Fruit fly (Drosophila melanogaster) whole organism, embryonic: ENCODE data around the gene Ccp84Ac.
A peak's percentile ranks its signal among the peaks of the same experiment; 100 is the strongest.

Source experiments
- ATbp ChIP-seq: fragments of 200-800 bp; sonication (Bioruptor generic); optimal IDR thresholded peaks from 2 replicates; lab custom pipeline; 2017; ENCODE audit warnings: missing biosample characterization, mild to moderate bottlenecking, missing genetic modification characterization, missing genetic modification reagents
- Adf1 ChIP-seq: fragments of 200-800 bp; sonication (Bioruptor generic); IDR thresholded peaks from 2 replicates; pipeline ENCODE4 v1.3.6; 2022; ENCODE audit warnings: missing biosample characterization, missing genetic modification characterization
- Antp ChIP-seq: fragments of 200-800 bp; sonication (Bioruptor generic); optimal IDR thresholded peaks from 3 replicates; lab custom pipeline; 2016; ENCODE audit warnings: missing biosample characterization, missing genetic modification characterization
- Bteb2 ChIP-seq: fragments of 200-800 bp; sonication (Bioruptor generic); optimal IDR thresholded peaks from 2 replicates; lab custom pipeline; 2016; ENCODE audit warnings: missing biosample characterization, missing genetic modification characterization
- C15 ChIP-seq: fragments of 200-800 bp; sonication (Bioruptor generic); IDR thresholded peaks from 3 replicates; pipeline ENCODE4 v1.3.6; 2022; ENCODE audit warnings: missing biosample characterization, missing genetic modification characterization
- CG10462 ChIP-seq: fragments of 200-800 bp; sonication (Bioruptor generic); optimal IDR thresholded peaks from 2 replicates; lab custom pipeline; 2016; ENCODE audit warnings: missing biosample characterization, missing genetic modification characterization
- CG10959 ChIP-seq: fragments of 200-800 bp; sonication (Bioruptor generic); IDR thresholded peaks from 2 replicates; pipeline ENCODE4 v1.3.6; 2022; ENCODE audit warnings: missing biosample characterization, missing genetic modification characterization
- CG12299 ChIP-seq: fragments of 200-800 bp; sonication (Bioruptor generic); optimal IDR thresholded peaks from 2 replicates; lab custom pipeline; 2018; ENCODE audit warnings: missing biosample characterization, mild to moderate bottlenecking, missing genetic modification characterization
- CG12659 ChIP-seq: fragments of 200-800 bp; sonication (Bioruptor generic); optimal IDR thresholded peaks from 3 replicates; lab custom pipeline; 2017; ENCODE audit warnings: mild to moderate bottlenecking, missing biosample characterization, missing genetic modification reagents, missing genetic modification characterization
- CG12942 ChIP-seq: fragments of 200-800 bp; sonication (Bioruptor generic); optimal IDR thresholded peaks from 3 replicates; lab custom pipeline; 2016; ENCODE audit warnings: missing biosample characterization, missing genetic modification characterization
- CG14710 ChIP-seq: fragments of 200-800 bp; sonication (Bioruptor generic); optimal IDR thresholded peaks from 3 replicates; lab custom pipeline; 2019; ENCODE audit warnings: missing biosample characterization, mild to moderate bottlenecking, missing genetic modification characterization, moderate library complexity
- CG15479 ChIP-seq: fragments of 200-800 bp; sonication (Bioruptor generic); optimal IDR thresholded peaks from 3 replicates; lab custom pipeline; 2019; ENCODE audit warnings: missing biosample characterization, mild to moderate bottlenecking, missing genetic modification characterization, moderate library complexity
- CG16863 ChIP-seq: fragments of 200-800 bp; sonication (Bioruptor generic); optimal IDR thresholded peaks from 3 replicates; lab custom pipeline; 2016; ENCODE audit warnings: missing biosample characterization, missing genetic modification characterization
- CG17829 ChIP-seq: fragments of 200-800 bp; optimal IDR thresholded peaks from 2 replicates; lab custom pipeline; 2019; ENCODE audit warnings: missing biosample characterization, mild to moderate bottlenecking, missing genetic modification characterization, moderate library complexity
- CG18599 ChIP-seq: fragments of 200-800 bp; sonication (Bioruptor generic); optimal IDR thresholded peaks from 3 replicates; lab custom pipeline; 2017; ENCODE audit warnings: missing biosample characterization, missing genetic modification characterization, mild to moderate bottlenecking, moderate library complexity, missing genetic modification reagents
- CG2116 ChIP-seq: fragments of 200-800 bp; sonication (Bioruptor generic); optimal IDR thresholded peaks from 3 replicates; lab custom pipeline; 2018; ENCODE audit warnings: missing biosample characterization, mild to moderate bottlenecking, missing genetic modification characterization
- CG30403 ChIP-seq: fragments of 200-800 bp; sonication (Bioruptor generic); optimal IDR thresholded peaks from 3 replicates; lab custom pipeline; 2016; ENCODE audit warnings: missing biosample characterization, missing genetic modification characterization
- CG33213 ChIP-seq: fragments of 200-800 bp; sonication (Bioruptor generic); optimal IDR thresholded peaks from 3 replicates; lab custom pipeline; 2016; ENCODE audit warnings: missing biosample characterization, missing genetic modification characterization
- CG4424 ChIP-seq: fragments of 200-800 bp; sonication (Bioruptor generic); optimal IDR thresholded peaks from 3 replicates; lab custom pipeline; 2016; ENCODE audit warnings: missing biosample characterization, missing genetic modification characterization
- CG4730 ChIP-seq: fragments of 200-800 bp; sonication (Bioruptor generic); IDR thresholded peaks from 2 replicates; pipeline ENCODE4 v1.3.6; 2022; ENCODE audit warnings: missing biosample characterization, missing genetic modification characterization
- CG4820 ChIP-seq: fragments of 200-800 bp; sonication (Bioruptor generic); optimal IDR thresholded peaks from 3 replicates; lab custom pipeline; 2016; ENCODE audit warnings: missing biosample characterization, missing genetic modification characterization
- CG7745 ChIP-seq: fragments of 200-800 bp; sonication (Bioruptor generic); optimal IDR thresholded peaks from 2 replicates; lab custom pipeline; 2018; ENCODE audit warnings: missing biosample characterization, mild to moderate bottlenecking, missing genetic modification characterization, moderate library complexity
- CG8281 ChIP-seq: fragments of 200-800 bp; sonication (Bioruptor generic); optimal IDR thresholded peaks from 2 replicates; lab custom pipeline; 2018; ENCODE audit warnings: missing biosample characterization, mild to moderate bottlenecking, missing genetic modification characterization, moderate library complexity
- CG9876 ChIP-seq: fragments of 200-800 bp; sonication (Bioruptor generic); optimal IDR thresholded peaks from 2 replicates; lab custom pipeline; 2016; ENCODE audit warnings: missing biosample characterization, missing genetic modification characterization
- D19B ChIP-seq: fragments of 200-800 bp; sonication (Bioruptor generic); optimal IDR thresholded peaks from 2 replicates; lab custom pipeline; 2017; ENCODE audit warnings: missing biosample characterization, mild to moderate bottlenecking, missing genetic modification characterization
- Dip2 ChIP-seq: fragments of 200-800 bp; sonication (Bioruptor generic); IDR thresholded peaks from 2 replicates; pipeline ENCODE4 v1.3.6; 2022; ENCODE audit warnings: missing biosample characterization, missing genetic modification characterization
- Drgx ChIP-seq: fragments of 200-800 bp; sonication (Bioruptor generic); IDR thresholded peaks from 2 replicates; pipeline ENCODE4 v1.3.6; 2022; ENCODE audit warnings: missing biosample characterization, missing genetic modification characterization
- Fer3 ChIP-seq: fragments of 200-800 bp; sonication (Bioruptor generic); optimal IDR thresholded peaks from 2 replicates; lab custom pipeline; 2018; ENCODE audit warnings: missing biosample characterization, mild to moderate bottlenecking, missing genetic modification characterization, moderate library complexity
- HLHmδ ChIP-seq: fragments of 200-800 bp; sonication (Bioruptor generic); optimal IDR thresholded peaks from 2 replicates; lab custom pipeline; 2018; ENCODE audit warnings: missing biosample characterization, mild to moderate bottlenecking, missing genetic modification characterization, moderate library complexity
- Optix ChIP-seq: fragments of 200-800 bp; sonication (Bioruptor generic); IDR thresholded peaks from 3 replicates; pipeline ENCODE4 v1.3.6; 2022; ENCODE audit warnings: missing biosample characterization, missing genetic modification characterization
- Trl ChIP-seq, 3 experiments: fragments of >200 bp in 2 of 3; fragments of 200-800 bp in 1 of 3; sonication (Bioruptor generic) in 1 of 3; optimal IDR thresholded peaks; 2 replicates in 1 of 3; 3 replicates in 2 of 3; lab custom pipeline; 2016 to 2017; ENCODE audit warnings: missing biosample characterization in 1 of 3, missing genetic modification characterization in 1 of 3
- ap ChIP-seq: fragments of 200-800 bp; sonication (Bioruptor generic); IDR thresholded peaks from 2 replicates; pipeline ENCODE4 v1.3.6; 2022; ENCODE audit warnings: missing biosample characterization, missing genetic modification characterization
- ase ChIP-seq: fragments of 200-800 bp; sonication (Bioruptor generic); IDR thresholded peaks from 3 replicates; pipeline ENCODE4 v1.3.6; 2022; ENCODE audit warnings: missing biosample characterization, missing genetic modification characterization
- fu2 ChIP-seq: fragments of 200-800 bp; sonication (Bioruptor generic); optimal IDR thresholded peaks from 2 replicates; lab custom pipeline; 2016; ENCODE audit warnings: missing biosample characterization, missing genetic modification characterization
- gt ChIP-seq: fragments of 200-800 bp; sonication (Bioruptor generic); IDR thresholded peaks from 2 replicates; pipeline ENCODE4 v1.3.6; 2022; ENCODE audit warnings: missing biosample characterization, missing genetic modification characterization
- ind ChIP-seq: fragments of 200-800 bp; sonication (Bioruptor generic); optimal IDR thresholded peaks from 3 replicates; lab custom pipeline; 2016; ENCODE audit warnings: missing biosample characterization, missing genetic modification characterization
- lmd ChIP-seq: fragments of 200-800 bp; sonication (Bioruptor generic); IDR thresholded peaks from 2 replicates; pipeline ENCODE4 v1.3.6; 2022; ENCODE audit warnings: missing biosample characterization, missing genetic modification characterization
- lov ChIP-seq, 2 experiments: fragments of 200-800 bp in 1 of 2; fragments of >200 bp in 1 of 2; sonication (Bioruptor generic) in 1 of 2; IDR thresholded peaks in 1 of 2; optimal IDR thresholded peaks in 1 of 2; 2 replicates in 1 of 2; 3 replicates in 1 of 2; pipeline versions ENCODE4 v1.3.6 to Lab custom; 2017 to 2022; ENCODE audit warnings: missing biosample characterization in 1 of 2, missing genetic modification characterization in 1 of 2
- nom ChIP-seq: fragments of 200-800 bp; sonication (Bioruptor generic); optimal IDR thresholded peaks from 2 replicates; lab custom pipeline; 2017; ENCODE audit warnings: missing biosample characterization, missing genetic modification characterization, mild to moderate bottlenecking, moderate library complexity, missing genetic modification reagents
- odd ChIP-seq: fragments of 200-800 bp; sonication (Bioruptor generic); optimal IDR thresholded peaks from 2 replicates; lab custom pipeline; 2017; ENCODE audit warnings: missing biosample characterization, mild to moderate bottlenecking, missing genetic modification characterization
- pan ChIP-seq, 4 experiments: fragments of >200 bp in 3 of 4; fragments of 200-800 bp in 1 of 4; sonication (Bioruptor generic) in 1 of 4; optimal IDR thresholded peaks in 3 of 4; IDR thresholded peaks in 1 of 4; 2 replicates each; pipeline versions ENCODE4 v1.3.6 to Lab custom; 2017 to 2022; ENCODE audit warnings: missing biosample characterization in 2 of 4, missing genetic modification characterization in 2 of 4, mixed read lengths in 1 of 4
- ranshi ChIP-seq: fragments of 200-800 bp; sonication (Bioruptor generic); IDR thresholded peaks from 2 replicates; pipeline ENCODE4 v1.3.6; 2022; ENCODE audit warnings: missing biosample characterization, missing genetic modification characterization
- salm ChIP-seq: fragments of 200-800 bp; sonication (Bioruptor generic); optimal IDR thresholded peaks from 2 replicates; lab custom pipeline; 2018; ENCODE audit warnings: missing biosample characterization, mild to moderate bottlenecking, missing genetic modification characterization
- scrt ChIP-seq: fragments of 200-800 bp; sonication (Bioruptor generic); optimal IDR thresholded peaks from 2 replicates; lab custom pipeline; 2018; ENCODE audit warnings: missing biosample characterization, mild to moderate bottlenecking, missing genetic modification characterization, moderate library complexity
- sens-2 ChIP-seq: fragments of 200-800 bp; sonication (Bioruptor generic); IDR thresholded peaks from 2 replicates; pipeline ENCODE4 v1.3.6; 2022; ENCODE audit warnings: missing biosample characterization, missing genetic modification characterization
- tll ChIP-seq, 2 experiments: fragments of 200-800 bp in 1 of 2; fragments of >200 bp in 1 of 2; sonication (Bioruptor generic) in 1 of 2; optimal IDR thresholded peaks; 2 replicates each; lab custom pipeline; 2017 to 2019; ENCODE audit warnings: missing biosample characterization in 2 of 2, missing genetic modification characterization in 2 of 2, mild to moderate bottlenecking in 1 of 2, moderate library complexity in 1 of 2
- wdn ChIP-seq: fragments of 200-800 bp; sonication (Bioruptor generic); IDR thresholded peaks from 2 replicates; pipeline ENCODE4 v1.3.6; 2022; ENCODE audit warnings: missing biosample characterization, missing genetic modification characterization
- yki ChIP-seq: fragments of >200 bp; optimal IDR thresholded peaks from 3 replicates; lab custom pipeline; 2018
- zf30C ChIP-seq: fragments of 200-800 bp; sonication (Bioruptor generic); optimal IDR thresholded peaks from 3 replicates; lab custom pipeline; 2018; ENCODE audit warnings: missing biosample characterization, mild to moderate bottlenecking, missing genetic modification characterization

Ccp84Ac gene

DNA sequence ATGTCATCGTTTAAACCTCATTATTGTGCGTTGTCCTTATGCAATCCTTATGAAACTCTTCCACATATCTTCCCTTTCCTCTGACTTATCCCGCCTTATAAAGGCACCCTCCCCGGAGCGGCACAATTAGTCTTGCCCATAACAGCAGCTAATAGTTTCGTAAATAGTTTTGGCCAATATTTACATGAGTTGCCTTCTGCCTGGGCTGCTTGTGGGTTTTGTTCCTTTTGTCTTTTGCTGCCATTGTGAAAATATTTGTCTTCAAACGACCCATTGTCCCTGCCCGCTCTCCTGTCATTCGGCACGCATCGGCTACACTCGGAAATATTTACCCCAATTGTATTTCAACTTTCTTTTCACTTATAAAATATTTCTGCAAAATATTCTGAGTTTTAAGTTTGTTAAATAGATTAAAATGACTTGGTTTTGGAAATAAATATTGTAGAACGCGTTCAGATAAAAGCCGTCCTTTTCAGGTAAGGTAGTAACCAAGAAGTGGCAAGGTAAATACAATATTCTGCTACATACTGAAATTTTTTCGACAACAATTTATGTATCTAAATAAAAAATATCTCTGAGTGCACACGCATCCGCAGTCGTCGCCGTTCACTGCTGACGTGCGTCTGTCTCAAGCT, 27.6 kb upstream of the Ccp84Ac start (continued):
- peak in 1 of 2 experiments; percentile 94 for TF ChIP-seq tll (GFP tag; optimal IDR thresholded peaks at IDR 0.05; lab: Kevin White, UChicago)
- no peak for TF ChIP-seq CG16863 (GFP tag; lab: Kevin White, UChicago)
- no peak for TF ChIP-seq nom (GFP tag; lab: Kevin White, UChicago)
- TF ChIP-seq HLHmδ (GFP tag; lab: Kevin White, UChicago): no peak
- no peak for TF ChIP-seq C15 (GFP tag; lab: Robert Waterston, UW)
- no peak for TF ChIP-seq CG7745 (tag; lab: Kevin White, UChicago)
- TF ChIP-seq ap (GFP tag; lab: Robert Waterston, UW): no peak
- TF ChIP-seq lov (optimal IDR thresholded peaks at IDR 0.05; lab: Kevin White, UChicago): no peak
- no peak for TF ChIP-seq lov (GFP tag; IDR thresholded peaks at IDR 0.05; lab: Robert Waterston, UW)
- TF ChIP-seq salm (tag; lab: Kevin White, UChicago): no peak
- TF ChIP-seq Trl (optimal IDR thresholded peaks at IDR 0.05; lab: Kevin White, UChicago): no peak
- TF ChIP-seq Trl (GFP tag; optimal IDR thresholded peaks at IDR 0.05; lab: Kevin White, UChicago): no peak
- TF ChIP-seq wdn (GFP tag; lab: Robert Waterston, UW): no peak
- no peak for TF ChIP-seq Bteb2 (GFP tag; lab: Kevin White, UChicago)
- no peak for TF ChIP-seq gt (GFP tag; lab: Robert Waterston, UW)
- TF ChIP-seq CG12299 (tag; lab: Kevin White, UChicago): no peak
- TF ChIP-seq Optix: no peak
- TF ChIP-seq Drgx: no peak
- TF ChIP-seq CG4424 (GFP tag; lab: Kevin White, UChicago): peak; percentile 19
- no peak for TF ChIP-seq CG18599 (GFP tag; lab: Kevin White, UChicago)
- 0 out of 2 replicates have a peak, but pooled peaks have one; percentile 26 for TF ChIP-seq CG10959 (GFP tag; lab: Robert Waterston, UW)
- no peak for TF ChIP-seq ase (GFP tag; lab: Robert Waterston, UW)
- TF ChIP-seq Adf1: no peak
- no peak for TF ChIP-seq CG9876 (GFP tag; lab: Kevin White, UChicago)
- no peak for TF ChIP-seq Dip2 (GFP tag; lab: Robert Waterston, UW)
- TF ChIP-seq ATbp: peak; percentile 23
- peak; percentile 40 for TF ChIP-seq CG30403 (GFP tag; lab: Kevin White, UChicago)
- TF ChIP-seq D19B (GFP tag; lab: Kevin White, UChicago): no peak
- TF ChIP-seq CG12942 (GFP tag; lab: Kevin White, UChicago): no peak
- peak; percentile 83 for TF ChIP-seq zf30C (GFP tag; lab: Kevin White, UChicago)
- peak; percentile 63 for TF ChIP-seq CG14710 (tag; lab: Kevin White, UChicago)
- TF ChIP-seq CG4820 (GFP tag; lab: Kevin White, UChicago): peak; percentile 50
- no peak for TF ChIP-seq CG10462 (GFP tag; lab: Kevin White, UChicago)
- no peak for TF ChIP-seq CG4730 (GFP tag; lab: Robert Waterston, UW)
- TF ChIP-seq Fer3 (tag; lab: Kevin White, UChicago): no peak
- no peak for TF ChIP-seq ranshi (GFP tag; lab: Robert Waterston, UW)
- TF ChIP-seq yki (lab: Kevin White, UChicago): no peak
- TF ChIP-seq CG17829 (tag; lab: Kevin White, UChicago): peak; percentile 61
- TF ChIP-seq CG33213 (GFP tag; lab: Kevin White, UChicago): no peak
- TF ChIP-seq odd (GFP tag; lab: Kevin White, UChicago): peak; percentile 9
- no peak for TF ChIP-seq fu2 (GFP tag; lab: Kevin White, UChicago)
- no peak for TF ChIP-seq sens-2 (GFP tag; lab: Robert Waterston, UW)
- TF ChIP-seq pan (optimal IDR thresholded peaks at IDR 0.05; lab: Kevin White, UChicago): no peak
- TF ChIP-seq pan (GFP tag; optimal IDR thresholded peaks at IDR 0.05 in 1 of 2, IDR thresholded peaks at IDR 0.05 in 1 of 2): peak in 1 of 2 experiments; percentile 29
- TF ChIP-seq ind (GFP tag; lab: Kevin White, UChicago): no peak
- no peak for TF ChIP-seq CG8281 (tag; lab: Kevin White, UChicago)
- TF ChIP-seq CG2116 (GFP tag; lab: Kevin White, UChicago): no peak
- no peak for TF ChIP-seq scrt
- TF ChIP-seq Antp (GFP tag; lab: Kevin White, UChicago): peak; percentile 14
- TF ChIP-seq CG15479 (GFP tag; lab: Kevin White, UChicago): peak; percentile 40
- TF ChIP-seq lmd (GFP tag; lab: Robert Waterston, UW): no peak
- no peak for TF ChIP-seq CG12659 (GFP tag; lab: Kevin White, UChicago)
